Fruit fly (Drosophila melanogaster): ENCODE results near the gene CG9427.
A peak's percentile ranks its signal among the peaks of the same experiment; 100 is the strongest.

The CG9427 gene

DNA sequence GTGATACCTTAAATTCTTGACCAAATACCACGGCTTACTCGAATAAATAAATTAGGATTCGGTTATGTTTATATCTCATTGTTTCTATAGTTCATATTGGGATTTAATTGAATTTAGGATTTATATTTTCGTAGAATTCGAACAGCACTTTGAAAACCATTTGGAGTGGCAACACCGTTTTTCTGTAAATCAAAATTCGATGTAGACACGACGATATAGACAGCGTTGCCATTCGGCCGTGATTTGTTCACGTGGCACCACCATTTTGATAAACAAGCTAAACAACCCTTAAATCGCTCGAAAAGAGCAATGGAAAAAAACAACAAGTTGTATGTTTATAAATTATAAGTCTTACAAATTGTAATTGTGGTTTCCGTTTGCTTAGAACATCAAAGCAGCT lies 1.9 kb upstream of the CG9427 start:
- TF ChIP-seq Nf-YB (GFP tag; optimal IDR thresholded peaks at IDR 0.05) (peak; percentile 9), Myb (GFP tag; optimal IDR thresholded peaks at IDR 0.05) (peak; percentile 48), phol (tag; optimal IDR thresholded peaks at IDR 0.05) (peak; percentile 76), CG13287 (GFP tag; IDR thresholded peaks at IDR 0.05; ENCODE audit: partially characterized antibody) (peak; percentile 74), CG15073 (GFP tag; optimal IDR thresholded peaks at IDR 0.05) (no peak), seq (GFP tag; IDR thresholded peaks at IDR 0.05) (no peak), chif (GFP tag; optimal IDR thresholded peaks at IDR 0.05) (no peak), sens (GFP tag) (peak; percentile 80), Scr (GFP tag; IDR thresholded peaks at IDR 0.05; ENCODE audit: partially characterized antibody) (no peak), klu (GFP tag; IDR thresholded peaks at IDR 0.05) (no peak), Sry-δ (GFP tag; optimal IDR thresholded peaks at IDR 0.05) (peak; percentile 8), E2f2 (GFP tag; IDR thresholded peaks at IDR 0.05) (peak; percentile 76), tll (GFP tag; optimal IDR thresholded peaks at IDR 0.05) (peak in 1 of 2 experiments; percentile 3), ssp (GFP tag; IDR thresholded peaks at IDR 0.05) (no peak), bbx (GFP tag; IDR thresholded peaks at IDR 0.05; ENCODE audit: partially characterized antibody) (peak; percentile 11; the same call in 1 of the 2 replicates), BEAF-32 (GFP tag; optimal IDR thresholded peaks at IDR 0.05) (peak; percentile 65), slou (GFP tag; optimal IDR thresholded peaks at IDR 0.05) (no peak), amos (GFP tag; IDR thresholded peaks at IDR 0.05; ENCODE audit: partially characterized antibody) (peak; percentile 67; the same call in 1 of the 2 replicates), kni (GFP tag; optimal IDR thresholded peaks at IDR 0.05) (no peak), trem (tag; optimal IDR thresholded peaks at IDR 0.05) (peak; percentile 38), peb (GFP tag; IDR thresholded peaks at IDR 0.05) (no peak), dm (GFP tag; optimal IDR thresholded peaks at IDR 0.05) (peak; percentile 66), CG2889 (GFP tag; IDR thresholded peaks at IDR 0.05) (no peak), MESR4 (GFP tag; optimal IDR thresholded peaks at IDR 0.05) (peak; percentile 8), Tbp (GFP tag; optimal IDR thresholded peaks at IDR 0.05) (peak; percentile 33), CG3995 (GFP tag; optimal IDR thresholded peaks at IDR 0.05) (peak; percentile 67), CG6654 (GFP tag; optimal IDR thresholded peaks at IDR 0.05) (no peak), gro (GFP tag; optimal IDR thresholded peaks at IDR 0.05) (peak; percentile 4), Ets97D (GFP tag; optimal IDR thresholded peaks at IDR 0.05) (peak; percentile 29), lbe (GFP tag; optimal IDR thresholded peaks at IDR 0.05) (peak; percentile 33), gfzf (GFP tag; optimal IDR thresholded peaks at IDR 0.05) (peak; percentile 8), Xbp1 (GFP tag; optimal IDR thresholded peaks at IDR 0.05) (peak; percentile 24), Opbp (GFP tag; IDR thresholded peaks at IDR 0.05; ENCODE audit: partially characterized antibody) (peak; percentile 33; the same call in 1 of the 3 replicates), Blimp-1 (GFP tag; optimal IDR thresholded peaks at IDR 0.05) (no peak), Dp (GFP tag; optimal IDR thresholded peaks at IDR 0.05) (peak; percentile 61), Max (GFP tag; optimal IDR thresholded peaks at IDR 0.05) (peak; percentile 63), CG30020 (tag; optimal IDR thresholded peaks at IDR 0.05) (no peak), pzg (GFP tag; optimal IDR thresholded peaks at IDR 0.05) (peak; percentile 57), Mrtf (GFP tag; IDR thresholded peaks at IDR 0.05) (no peak), CG8290 (GFP tag; optimal IDR thresholded peaks at IDR 0.05) (no peak), CG8290 (tag; optimal IDR thresholded peaks at IDR 0.05) (peak in 1 of 2 experiments; percentile 13), CG7987 (GFP tag; optimal IDR thresholded peaks at IDR 0.05) (no peak), Drgx (GFP tag; IDR thresholded peaks at IDR 0.05) (no peak), Neu2 (GFP tag; optimal IDR thresholded peaks at IDR 0.05; ENCODE audit: borderline replicate concordance) (no peak), ATbp (GFP tag; optimal IDR thresholded peaks at IDR 0.05) (no peak), Nf-YC (tag; optimal IDR thresholded peaks at IDR 0.05) (peak; percentile 57), ERR (GFP tag; optimal IDR thresholded peaks at IDR 0.05) (no peak), ro (GFP tag; IDR thresholded peaks at IDR 0.05) (no peak), CG8924 (tag; optimal IDR thresholded peaks at IDR 0.05) (peak; percentile 16), CG2116 (GFP tag; optimal IDR thresholded peaks at IDR 0.05) (peak; percentile 32), row (GFP tag; IDR thresholded peaks at IDR 0.05) (no peak)

Measured in whole organism, embryonic.